Worm (Caenorhabditis elegans): ENCODE data around the gene cls-2.
A peak's percentile ranks its signal among the peaks of the same experiment; 100 is the strongest.

cls-2 gene

DNA sequence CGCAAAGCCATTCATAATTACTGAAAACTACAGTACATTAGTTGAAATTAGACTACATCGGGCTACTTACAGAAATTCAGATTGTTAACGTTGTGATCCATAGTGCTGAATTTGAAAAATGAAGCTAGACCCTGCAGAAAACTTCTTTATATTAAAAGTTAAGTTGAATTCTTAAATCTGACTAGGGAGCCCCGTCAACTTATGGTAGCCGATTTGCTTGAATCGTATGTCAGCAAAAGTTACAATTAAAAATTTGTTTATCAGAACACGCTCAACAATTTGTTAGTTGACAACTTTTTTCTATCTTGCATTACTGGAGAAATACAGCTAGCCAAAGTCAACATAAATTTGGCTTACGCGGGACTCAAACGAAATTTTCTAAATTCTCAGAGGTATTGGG lies 32.3 kb upstream of the cls-2 start, which contains the start of gene F59B2.14:
F59B2.14 (minus strand) TSS at position 101 of the 400 bp plus-strand sequence.
- TF ChIP-seq madf-8 (GFP tag; conservative IDR thresholded peaks at IDR 0.05) = no peak
- no peak for TF ChIP-seq hmg-20 (GFP tag; IDR thresholded peaks at IDR 0.05)

- TF ChIP-seq Y53G8AR.9 (GFP tag; conservative IDR thresholded peaks at IDR 0.05) (no peak), egl-44 (GFP tag; IDR thresholded peaks at IDR 0.05) (no peak), sptf-2 (GFP tag; optimal IDR thresholded peaks at IDR 0.05) (no peak), repo-1 (tag; optimal IDR thresholded peaks at IDR 0.05) (no peak), mxl-1 (tag; optimal IDR thresholded peaks at IDR 0.05) (no peak), B0336.3 (GFP tag; IDR thresholded peaks at IDR 0.05) (no peak), B0019.2 (GFP tag; conservative IDR thresholded peaks at IDR 0.05) (no peak), ekl-4 (GFP tag; IDR thresholded peaks at IDR 0.05) (no peak), akir-1 (GFP tag; optimal IDR thresholded peaks at IDR 0.05) (no peak), attf-6 (GFP tag; IDR thresholded peaks at IDR 0.05) (no peak)
Measured at ce11 chrIII:9023601-9024000, 31.2 kb upstream of the cls-2 start.

DNA sequence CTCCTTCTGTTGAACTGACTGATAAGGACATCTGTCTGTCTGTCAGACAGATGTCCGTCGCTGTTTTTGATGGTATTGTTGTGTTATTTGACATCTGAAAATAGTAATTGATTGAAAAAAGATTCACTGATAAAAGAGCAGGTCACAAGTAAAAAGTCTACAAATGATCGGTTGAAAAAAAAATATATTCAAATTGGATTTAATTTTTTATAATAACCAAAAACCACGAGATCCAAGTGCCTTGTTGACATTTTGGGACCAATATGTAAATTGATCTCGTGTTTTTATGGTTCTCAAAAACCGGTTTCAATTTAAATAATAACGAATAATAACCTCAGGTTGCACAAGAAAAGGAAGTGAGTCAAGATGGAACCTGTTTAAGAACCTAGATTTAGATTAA lies 27.9 kb upstream of the cls-2 start, which contains the start of gene F59B2.13:
F59B2.13 (minus strand) TSS at position 101 of the 400 bp plus-strand sequence.
- TF ChIP-seq sptf-2 (GFP tag; optimal IDR thresholded peaks at IDR 0.05) (no peak), tbp1 (GFP tag; optimal IDR thresholded peaks at IDR 0.05) (no peak), snpc-3.4 (tag; optimal IDR thresholded peaks at IDR 0.05) (no peak), nhr-27 (tag; optimal IDR thresholded peaks at IDR 0.05) (no peak), D2030.7 (GFP tag; IDR thresholded peaks at IDR 0.05) (no peak)

- TF ChIP-seq ztf-3 (GFP tag; optimal IDR thresholded peaks at IDR 0.05) (no peak), sdz-38 (tag; optimal IDR thresholded peaks at IDR 0.05) (no peak), K12H6.12 (tag; optimal IDR thresholded peaks at IDR 0.05) (no peak), xnd-1 (tag; optimal IDR thresholded peaks at IDR 0.05) (no peak), hlh-12 (tag; optimal IDR thresholded peaks at IDR 0.05) (no peak), hmg-1.2 (GFP tag; IDR thresholded peaks at IDR 0.05) (no peak), nhr-80 (tag; optimal IDR thresholded peaks at IDR 0.05) (peak; percentile 13)
Measured at ce11 chrIII:9030818-9031217, 24.0 kb upstream of the cls-2 start.

DNA sequence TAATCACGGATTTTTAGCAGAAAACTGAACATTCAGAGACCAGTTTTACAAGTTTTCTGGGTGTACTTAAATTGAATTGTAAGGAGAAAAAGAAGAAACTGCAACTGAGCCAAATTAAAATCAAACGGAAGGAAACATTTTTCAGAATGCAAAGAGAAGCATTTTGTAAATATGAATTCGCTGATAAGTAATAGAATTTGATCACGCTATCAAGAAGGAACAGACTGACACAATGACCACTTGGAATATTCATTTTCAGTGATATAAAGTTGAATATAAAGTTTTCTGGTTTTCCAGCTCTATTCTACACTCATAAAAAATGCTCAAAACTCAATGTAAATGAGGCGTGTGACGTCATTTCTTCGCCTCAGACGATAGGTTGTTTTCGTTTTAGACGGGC lies 20.7 kb upstream of the cls-2 start:
- TF ChIP-seq nhr-80 (tag; optimal IDR thresholded peaks at IDR 0.05) = peak; percentile 28
- TF ChIP-seq Y53F4B.3 (GFP tag; IDR thresholded peaks at IDR 0.05) = no peak

DNA sequence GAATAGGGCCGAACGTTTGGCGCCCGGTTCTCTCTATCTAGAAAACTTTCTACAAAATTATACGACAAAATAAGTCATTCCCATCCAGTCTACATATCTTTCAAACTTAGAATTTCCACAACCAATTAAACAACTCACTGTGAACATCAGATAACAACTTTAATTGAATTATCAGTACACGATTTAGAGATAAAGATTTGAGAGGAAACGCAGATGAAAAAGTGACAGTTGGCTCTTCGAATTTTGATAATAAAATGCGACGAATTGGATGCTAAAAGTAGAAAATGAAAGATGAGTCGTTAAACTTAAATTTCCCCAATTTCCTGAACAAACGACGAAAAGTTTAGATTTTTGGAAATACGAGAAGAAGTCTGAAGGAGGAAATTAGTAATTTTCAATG lies 19.8 kb upstream of the cls-2 start:
- TF ChIP-seq sdz-38 (tag; optimal IDR thresholded peaks at IDR 0.05) (no peak), bed-2 (GFP tag; IDR thresholded peaks at IDR 0.05) (no peak), ets-4 (GFP tag; optimal IDR thresholded peaks at IDR 0.05) (no peak), attf-3 (GFP tag; conservative IDR thresholded peaks at IDR 0.05) (no peak), madf-6 (GFP tag; IDR thresholded peaks at IDR 0.05) (no peak), nhr-80 (tag; optimal IDR thresholded peaks at IDR 0.05) (peak; percentile 64), tlf-1 (GFP tag; optimal IDR thresholded peaks at IDR 0.05) (no peak), atf-7 (tag; optimal IDR thresholded peaks at IDR 0.05) (no peak)

ce11 chrIII:9037658-9038057 lies 17.2 kb upstream of the cls-2 start, which contains the start of gene R107.9:
Gene R107.9 (plus strand): TSS chrIII:9037958.
- TF ChIP-seq nfya-2 (GFP tag; IDR thresholded peaks at IDR 0.05) = no peak
- no peak for TF ChIP-seq C06A6.2 (GFP tag; conservative IDR thresholded peaks at IDR 0.05)
- no peak for TF ChIP-seq snpc-3.4 (tag; optimal IDR thresholded peaks at IDR 0.05)
- TF ChIP-seq egl-44 (GFP tag; IDR thresholded peaks at IDR 0.05) = no peak
- no peak for TF ChIP-seq F52B5.7 (tag; optimal IDR thresholded peaks at IDR 0.05)
- no peak for TF ChIP-seq gei-17 (GFP tag; optimal IDR thresholded peaks at IDR 0.05)
- no peak for TF ChIP-seq F49E8.2 (tag; optimal IDR thresholded peaks at IDR 0.05; ENCODE audit: insufficient read depth)
- no peak for TF ChIP-seq lir-1 (GFP tag; conservative IDR thresholded peaks at IDR 0.05)
- TF ChIP-seq F10E7.11 (tag; optimal IDR thresholded peaks at IDR 0.05) = no peak
- no peak for TF ChIP-seq F55B11.4 (tag; optimal IDR thresholded peaks at IDR 0.05; ENCODE audit: borderline replicate concordance, insufficient read depth)
- TF ChIP-seq him-1 (tag; optimal IDR thresholded peaks at IDR 0.05) = no peak
